Worm (Caenorhabditis elegans) whole organism, mixed stage, embryonic: ENCODE data around the gene Y62E10A.24.
A peak's percentile ranks its signal among the peaks of the same experiment; 100 is the strongest.

Source experiments
- elt-3 ChIP-seq: fragments of 150-350 bp; optimal IDR thresholded peaks from 2 replicates; lab custom pipeline; 2014; ENCODE audit warnings: missing biosample characterization, missing genetic modification characterization
- mep-1 ChIP-seq: fragments of 150-350 bp; optimal IDR thresholded peaks from 2 replicates; lab custom pipeline; 2017; ENCODE audit warnings: missing biosample characterization, missing genetic modification reagents, missing genetic modification characterization, inconsistent platforms
- nhr-12 ChIP-seq: fragments of 150-350 bp; optimal IDR thresholded peaks from 2 replicates; lab custom pipeline; 2014; ENCODE audit warnings: missing biosample characterization, missing genetic modification characterization
- nhr-237 ChIP-seq: fragments of 150-350 bp; optimal IDR thresholded peaks from 2 replicates; lab custom pipeline; 2014; ENCODE audit warnings: missing biosample characterization, missing genetic modification characterization
- nhr-28 ChIP-seq: fragments of 150-350 bp; optimal IDR thresholded peaks from 2 replicates; lab custom pipeline; 2014; ENCODE audit warnings: missing biosample characterization, missing genetic modification characterization
- pha-4 ChIP-seq: fragments of 150-350 bp; optimal IDR thresholded peaks from 2 replicates; lab custom pipeline; 2018; ENCODE audit warnings: missing biosample characterization, missing genetic modification reagents, missing genetic modification characterization
- snpc-4 ChIP-seq: fragments of 150-350 bp; optimal IDR thresholded peaks from 2 replicates; lab custom pipeline; 2014; ENCODE audit warnings: missing biosample characterization, missing genetic modification characterization
- unc-120 ChIP-seq: sonication (generic microtip); optimal IDR thresholded peaks from 2 replicates; lab custom pipeline; 2017; ENCODE audit warnings: missing genetic modification characterization, missing compliant biosample characterization; ENCODE audit not compliant: poor library complexity, severe bottlenecking
- unc-62 ChIP-seq: fragments of 150-350 bp; optimal IDR thresholded peaks from 2 replicates; lab custom pipeline; 2014; ENCODE audit warnings: missing biosample characterization, missing genetic modification reagents, missing genetic modification characterization
- ztf-11 ChIP-seq: fragments of 150-350 bp; optimal IDR thresholded peaks from 2 replicates; lab custom pipeline; 2014; ENCODE audit warnings: missing biosample characterization, missing genetic modification characterization

DNA sequence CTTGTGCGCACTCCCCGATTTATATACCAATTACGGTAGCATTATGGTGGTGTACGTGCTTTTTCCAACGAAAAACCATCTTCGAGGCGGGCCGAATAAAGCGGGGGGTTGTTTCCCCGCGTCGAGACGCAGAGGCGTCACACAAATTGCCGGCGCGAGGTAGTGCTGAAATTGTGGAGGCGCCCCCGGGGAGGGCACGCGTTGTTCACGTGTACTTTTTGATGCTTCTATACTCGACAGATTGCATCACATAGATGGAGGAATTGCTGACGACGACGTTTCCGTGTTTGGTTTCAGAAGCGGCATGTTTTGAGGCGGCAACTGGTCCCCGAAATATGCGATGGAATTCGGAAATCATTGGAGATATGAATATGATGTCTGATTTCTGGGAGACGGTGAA lies 24.7 kb downstream of the Y62E10A.24 start:
- TF ChIP-seq ztf-11 (tag; lab: Kevin White, UChicago): no peak
- TF ChIP-seq nhr-237 (tag; lab: Kevin White, UChicago): peak; percentile 27
- no peak for TF ChIP-seq nhr-12
- TF ChIP-seq unc-62 (GFP tag; lab: Kevin White, UChicago): peak; percentile 37
- TF ChIP-seq elt-3 (tag; lab: Kevin White, UChicago): peak; percentile 35
- TF ChIP-seq pha-4 (tag; lab: Kevin White, UChicago): no peak
- TF ChIP-seq unc-120: peak; percentile 62
- TF ChIP-seq snpc-4: no peak
- TF ChIP-seq mep-1: no peak
- TF ChIP-seq nhr-28 (tag; lab: Kevin White, UChicago): no peak
